Fruit fly (Drosophila melanogaster) whole organism: ENCODE measurements around the gene CG11668.

ENCODE experiments used
- CG8478 ChIP-seq: fragments of >200 bp; optimal IDR thresholded peaks from 2 replicates; lab custom pipeline; 2018; ENCODE audit warnings: inconsistent platforms
- Dll ChIP-seq: fragments of >200 bp; optimal IDR thresholded peaks from 2 replicates; lab custom pipeline; 2017
- pan ChIP-seq: fragments of >200 bp; optimal IDR thresholded peaks from 2 replicates; lab custom pipeline; 2017
- psq ChIP-seq: fragments of >200 bp; optimal IDR thresholded peaks from 2 replicates; lab custom pipeline; 2017

DNA sequence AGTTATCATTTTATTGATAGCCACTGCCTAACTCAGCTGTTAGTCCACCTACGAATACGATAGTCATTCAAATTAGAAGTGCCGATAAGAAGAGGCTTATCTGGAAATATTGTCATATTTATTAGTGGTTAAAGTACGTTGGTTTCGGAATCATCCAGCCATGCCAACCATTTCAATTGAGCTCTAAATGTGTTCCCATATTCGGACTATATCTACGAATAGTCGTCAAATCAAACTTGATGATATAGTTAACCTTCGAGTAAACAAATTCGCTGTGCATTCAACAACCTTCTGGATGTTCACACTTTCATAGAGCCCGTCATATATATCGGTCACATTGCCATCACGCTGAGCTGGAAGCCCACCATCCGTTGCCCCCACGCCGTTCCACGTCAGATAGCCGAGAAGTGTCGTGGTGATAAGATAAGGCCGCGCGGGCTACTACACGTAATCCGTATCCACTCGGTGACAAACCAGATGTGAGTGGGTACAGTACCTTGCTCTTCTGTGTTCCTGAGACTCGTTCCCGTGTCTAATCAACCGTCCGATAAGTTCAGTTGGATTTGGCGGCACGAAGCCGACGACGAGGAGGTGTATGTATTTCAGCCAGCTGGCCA lies 19.8 kb upstream of the CG11668 start:
- TF ChIP-seq CG8478 (lab: Kevin White, UChicago) = no peak
- no peak for TF ChIP-seq pan
- no peak for TF ChIP-seq Dll
- no peak for TF ChIP-seq psq (lab: Kevin White, UChicago)
